Fruit fly (Drosophila melanogaster) ovary, adult (tissue): ENCODE data around the gene Lcp65Ab2.
A peak's percentile ranks its signal among the peaks of the same experiment; 100 is the strongest.

Experiments
- CG17801 ChIP-seq: fragments of 200-800 bp; optimal IDR thresholded peaks from 2 replicates; lab custom pipeline; 2019; ENCODE audit warnings: missing biosample characterization, mild to moderate bottlenecking, missing genetic modification characterization, moderate library complexity; ENCODE audit not compliant: partially characterized antibody

The Lcp65Ab2 gene

DNA sequence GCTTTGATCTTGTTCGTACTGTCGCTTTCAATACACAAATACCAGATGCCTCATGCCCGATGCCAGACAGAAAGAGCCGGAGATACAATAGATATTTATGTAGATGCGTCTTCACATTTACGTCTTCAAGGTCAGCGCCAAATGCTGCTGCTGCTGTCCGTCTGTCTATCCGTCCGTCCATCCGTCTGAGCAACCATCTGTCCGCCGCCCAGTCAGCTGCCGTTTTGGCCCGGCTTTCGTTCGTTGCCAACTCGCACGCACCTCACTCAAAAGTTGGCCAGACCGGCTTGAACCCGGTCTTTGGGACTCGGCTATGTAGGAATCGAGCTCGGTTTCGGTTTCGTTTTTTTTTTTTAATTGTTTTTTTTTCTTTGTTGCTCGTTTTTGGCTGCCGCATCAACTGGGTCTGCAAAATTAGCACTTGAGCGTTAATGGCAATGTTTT, 8.5 kb downstream of the Lcp65Ab2 start:
- TF ChIP-seq CG17801 (GFP tag; lab: Kevin White, UChicago), result no peak

DNA sequence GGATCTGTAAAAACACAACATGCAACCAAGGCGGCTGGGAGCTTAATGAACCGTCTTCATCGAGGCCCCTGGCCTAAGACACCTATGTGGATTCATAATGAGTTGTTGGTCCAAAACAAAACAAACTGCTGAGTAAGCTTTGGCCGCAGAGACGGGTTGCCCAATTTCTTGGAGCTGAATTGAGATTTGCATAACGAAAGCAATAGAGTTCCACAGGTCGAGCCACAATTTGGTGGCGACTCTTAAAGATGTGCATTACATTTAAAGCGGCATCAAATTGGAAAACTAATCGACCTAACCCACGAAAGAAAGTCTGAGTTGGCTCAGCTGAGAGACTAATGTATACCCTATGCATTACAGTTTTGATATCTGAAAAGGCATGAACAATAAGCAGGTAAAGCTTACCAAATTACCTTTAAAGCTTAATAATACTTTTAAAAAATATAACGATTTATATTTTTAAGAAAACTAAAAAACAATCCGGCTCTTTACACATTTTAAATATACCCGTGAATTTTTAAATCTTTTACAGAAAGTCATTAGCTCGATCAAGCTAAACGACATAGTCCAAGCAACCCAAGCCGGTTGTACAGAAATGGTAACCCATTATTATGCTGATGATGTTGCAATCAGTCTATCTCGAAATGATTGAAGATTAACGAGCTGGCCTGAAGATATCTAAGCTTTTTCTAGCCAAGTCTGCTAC, 11.0 kb downstream of the Lcp65Ab2 start, which contains the start of gene CG13297:
CG13297 (minus strand) TSS at position 51 of the 706 bp plus-strand sequence.
- no peak for TF ChIP-seq CG17801 (GFP tag; lab: Kevin White, UChicago)

DNA sequence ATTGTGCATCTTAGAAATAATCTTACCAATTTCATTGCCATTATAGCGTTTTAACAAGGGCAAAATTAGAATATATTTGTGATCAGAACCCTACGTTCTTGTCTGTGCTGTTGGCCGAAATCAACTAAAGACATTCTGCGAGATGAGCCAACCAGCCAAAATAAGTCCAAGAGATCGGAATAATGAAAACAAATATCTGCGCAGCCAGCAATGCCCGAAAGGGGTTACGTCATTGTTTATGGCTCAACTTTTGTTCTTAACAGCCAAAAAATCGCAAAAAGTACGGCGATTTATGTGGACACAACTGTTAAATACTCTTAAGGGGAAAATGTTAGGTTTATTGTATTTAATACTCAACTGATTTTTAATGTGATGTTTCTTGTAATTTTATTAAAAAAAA, 12.1 kb downstream of the Lcp65Ab2 start, which contains the start of gene Cpr65Ay:
Cpr65Ay (minus strand) TSS at position 101 of the 400 bp plus-strand sequence.
- no peak for TF ChIP-seq CG17801 (GFP tag; lab: Kevin White, UChicago)

DNA sequence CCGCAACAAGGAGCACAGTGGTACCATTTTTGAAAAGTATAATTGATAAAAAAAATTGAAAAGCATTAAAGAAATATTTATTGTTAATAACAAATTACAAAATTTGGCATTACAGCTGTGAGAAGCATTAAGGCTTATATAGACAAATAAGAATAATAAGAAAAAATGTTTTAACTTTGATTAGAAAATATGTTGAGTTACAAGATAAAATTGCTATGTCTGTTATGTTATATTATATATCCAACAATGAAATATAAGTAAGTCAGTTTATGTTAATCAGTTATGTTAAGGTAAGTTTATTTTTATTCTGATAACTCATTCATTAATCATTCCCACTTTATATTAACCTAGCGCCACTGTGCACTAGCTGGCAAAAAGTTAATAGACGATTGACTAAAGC, 13.4 kb downstream of the Lcp65Ab2 start:
- no peak for TF ChIP-seq CG17801 (GFP tag; lab: Kevin White, UChicago)

DNA sequence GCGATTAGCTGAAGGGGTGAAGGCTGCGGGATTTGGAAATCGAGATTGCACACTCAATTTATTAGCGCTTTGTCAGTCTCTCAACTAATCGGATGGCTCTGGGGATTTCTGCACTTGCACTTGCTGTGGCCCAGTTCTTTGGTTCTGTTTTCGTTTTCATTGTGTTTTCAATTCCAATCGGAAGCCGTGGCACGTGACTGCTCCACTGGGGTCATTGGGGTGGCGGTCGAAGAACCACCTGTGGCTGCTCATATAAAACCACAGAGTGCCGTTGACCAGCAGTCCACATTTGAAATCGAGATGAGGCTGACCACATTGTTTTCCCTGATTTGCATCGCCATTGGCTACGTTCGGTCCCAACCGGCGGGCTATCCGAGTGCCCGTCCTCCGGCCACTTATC, 14.0 kb downstream of the Lcp65Ab2 start, which contains the start of gene Cpr65Az:
Cpr65Az (plus strand) TSS at position 301 of the 400 bp plus-strand sequence.
- TF ChIP-seq CG17801 (GFP tag; lab: Kevin White, UChicago), result no peak

DNA sequence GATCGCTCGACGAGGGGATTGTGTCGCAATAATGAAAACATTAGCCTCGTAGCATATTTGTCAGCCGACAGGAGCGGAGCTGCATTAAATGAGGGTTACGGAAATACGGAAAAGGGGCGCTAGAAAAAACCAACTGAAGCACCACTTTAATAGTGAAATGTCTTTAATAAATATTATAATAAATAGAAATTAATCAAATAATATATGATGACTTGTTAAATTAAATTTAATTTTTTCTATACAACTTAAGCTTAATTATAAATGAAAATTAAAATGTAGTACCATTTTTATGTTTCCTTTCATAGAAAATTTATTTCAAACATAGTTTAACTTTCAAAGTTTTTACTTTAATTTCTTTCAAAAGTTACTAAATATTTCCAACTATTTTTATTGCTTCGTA, 15.5 kb downstream of the Lcp65Ab2 start:
- no peak for TF ChIP-seq CG17801 (GFP tag; lab: Kevin White, UChicago)

DNA sequence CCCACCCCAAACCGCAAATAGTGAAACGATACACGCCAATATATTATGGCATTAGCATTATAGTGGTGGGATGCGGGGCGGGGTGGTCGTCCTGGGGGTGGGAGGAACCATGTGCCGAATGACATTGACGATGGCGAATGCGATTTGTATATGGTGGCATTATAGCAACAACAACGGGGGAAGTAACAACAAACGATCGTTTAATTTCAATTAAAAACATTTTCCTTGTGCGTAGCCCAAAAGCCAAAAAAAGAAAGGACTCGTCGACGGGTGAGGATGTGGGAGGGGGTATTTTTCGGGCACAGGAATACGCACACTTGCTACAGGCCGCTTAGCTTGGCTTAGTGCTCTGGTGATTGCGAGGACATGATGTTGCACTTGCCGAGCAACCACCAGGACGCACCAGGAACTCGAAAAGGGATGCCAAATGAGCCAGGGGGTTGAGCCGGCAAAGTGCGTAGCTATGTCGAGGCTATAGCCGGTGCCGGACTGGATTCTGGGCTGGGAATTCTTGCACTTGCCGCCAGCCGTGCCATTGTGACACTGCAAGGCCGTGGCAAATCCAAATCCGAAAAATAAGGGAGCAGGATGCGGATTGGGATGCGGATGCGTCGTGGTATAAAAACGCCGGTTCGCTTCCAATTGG, 16.1 kb downstream of the Lcp65Ab2 start, which contains the start of gene Prdm13:
Prdm13 (plus strand) TSS at position 645 of the 646 bp plus-strand sequence.
- no peak for TF ChIP-seq CG17801 (GFP tag; lab: Kevin White, UChicago)

DNA sequence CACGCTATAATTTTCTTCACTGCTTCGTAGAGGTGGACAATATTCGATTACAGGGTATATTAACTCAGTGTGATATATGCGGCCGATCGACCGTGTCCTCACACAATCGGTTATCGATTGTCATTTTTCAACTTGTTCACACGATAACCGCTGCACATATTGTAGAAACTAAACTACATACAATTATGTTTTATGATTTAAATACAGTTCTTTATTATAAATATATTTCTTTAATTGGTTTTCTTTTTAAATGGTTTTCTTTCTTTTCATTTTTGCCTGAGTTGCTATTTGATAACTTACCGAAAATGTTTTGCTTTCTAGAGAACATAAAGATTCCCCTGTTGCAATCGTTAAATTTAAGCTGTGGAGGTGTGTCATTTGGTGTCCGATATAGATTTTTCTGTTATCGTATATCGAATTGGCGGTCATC, 27.4 kb downstream of the Lcp65Ab2 start, which contains the start of the genes fmt and CG7376:
fmt (minus strand) TSS at position 55 of the 430 bp plus-strand sequence.
CG7376 (plus strand) TSS at position 423 of the 430 bp plus-strand sequence.
- TF ChIP-seq CG17801 (GFP tag; lab: Kevin White, UChicago), result peak; percentile 36

DNA sequence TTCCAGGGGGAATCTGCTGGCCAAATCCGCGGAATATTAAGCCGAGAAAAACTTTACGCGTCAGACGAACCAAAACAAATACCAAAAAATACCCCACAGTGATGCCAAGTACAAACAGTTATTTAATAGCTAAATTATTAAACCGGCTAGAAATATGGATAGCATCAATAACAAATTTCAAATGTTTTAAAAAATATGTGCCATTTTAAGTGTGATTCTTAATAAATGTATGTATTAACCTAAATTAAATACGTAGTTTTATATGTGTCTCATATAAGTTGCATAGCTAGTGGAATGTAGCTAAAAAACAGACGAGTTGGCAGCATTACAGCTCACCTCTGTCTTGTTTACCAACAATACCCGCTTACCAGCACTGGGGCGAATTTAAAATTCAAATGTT, 35.3 kb downstream of the Lcp65Ab2 start, which contains the start of gene CG10274:
CG10274 (minus strand) TSS at position 54 of the 400 bp plus-strand sequence.
- peak; percentile 61 for TF ChIP-seq CG17801 (GFP tag; lab: Kevin White, UChicago)

DNA sequence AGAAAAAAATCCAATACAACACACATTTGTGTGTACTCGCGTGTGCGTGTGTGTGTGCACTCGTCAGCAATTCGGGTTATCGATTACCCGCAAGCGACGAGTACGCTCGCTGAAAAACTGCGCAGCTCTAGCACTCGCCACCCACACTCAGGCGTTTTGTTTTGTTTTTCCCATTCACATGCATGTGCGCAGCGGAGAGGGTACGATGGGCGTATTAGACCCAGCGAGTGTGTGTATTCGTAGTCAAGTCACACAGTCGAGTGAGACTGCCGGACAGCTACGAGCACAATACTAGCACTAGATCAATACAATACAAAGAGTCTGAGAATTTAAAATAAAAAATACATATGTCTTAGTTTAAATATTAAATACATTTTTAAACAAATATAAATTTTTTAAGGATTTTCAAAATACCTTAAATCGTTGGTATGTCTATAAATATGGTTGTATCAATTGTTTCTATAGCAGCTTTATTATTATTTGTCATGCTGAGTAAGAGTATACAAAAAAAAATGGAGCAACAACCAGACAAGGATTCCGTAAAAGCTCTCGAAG, 38.5 kb downstream of the Lcp65Ab2 start, which contains the start of the genes D19B and CG43293:
D19B (minus strand) TSS at position 37 of the 555 bp plus-strand sequence.
CG43293 (plus strand) TSS at position 306 of the 555 bp plus-strand sequence.
- peak; percentile 69 for TF ChIP-seq CG17801 (GFP tag; lab: Kevin White, UChicago)

DNA sequence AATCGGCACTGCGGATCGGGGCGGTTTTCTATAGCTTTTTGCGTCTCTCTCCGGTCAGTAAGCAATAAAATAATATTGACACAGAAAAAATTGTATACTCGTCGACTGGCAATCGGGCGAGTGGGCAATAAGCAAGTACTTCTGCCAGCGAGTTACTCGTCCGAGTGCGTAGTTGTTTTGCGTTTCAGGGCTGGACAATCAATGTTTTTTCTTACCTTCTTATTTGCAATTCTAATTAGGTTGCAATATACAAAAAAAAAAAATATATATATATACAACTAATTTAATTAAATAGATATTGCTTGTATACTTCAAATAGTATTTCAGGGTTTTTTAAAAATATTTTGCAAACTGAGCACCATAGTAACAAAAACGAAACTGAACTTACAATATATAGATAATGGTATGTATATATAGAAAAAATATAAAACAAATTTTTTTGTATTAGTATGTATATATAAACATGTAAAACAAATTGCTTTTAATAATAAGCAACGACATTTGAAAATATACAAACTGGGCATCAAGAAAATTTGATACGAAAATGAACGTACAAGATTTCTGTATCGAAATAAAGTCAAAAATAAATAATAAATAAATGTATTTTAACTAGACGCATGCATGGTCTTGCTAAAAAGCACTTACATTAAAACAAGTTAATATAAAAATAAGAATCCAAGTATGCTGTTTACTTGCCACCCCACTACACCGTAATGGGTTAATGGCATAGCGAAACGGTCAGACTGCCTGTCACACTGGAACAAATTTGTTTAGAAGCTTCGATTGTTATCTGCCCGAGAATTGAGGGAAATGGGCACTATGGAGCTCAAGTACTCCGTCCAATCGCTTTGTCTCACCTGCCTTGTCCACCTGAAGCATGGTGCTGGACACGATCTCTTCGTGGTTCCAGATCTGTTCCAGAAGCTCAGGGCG, 42.8 kb downstream of the Lcp65Ab2 start, which contains the start of the genes D19A and CG7386:
D19A (minus strand) TSS at position 129 of the 933 bp plus-strand sequence.
CG7386 (plus strand) TSS at position 751 of the 933 bp plus-strand sequence.
- peak; percentile 63 for TF ChIP-seq CG17801 (GFP tag; lab: Kevin White, UChicago)

DNA sequence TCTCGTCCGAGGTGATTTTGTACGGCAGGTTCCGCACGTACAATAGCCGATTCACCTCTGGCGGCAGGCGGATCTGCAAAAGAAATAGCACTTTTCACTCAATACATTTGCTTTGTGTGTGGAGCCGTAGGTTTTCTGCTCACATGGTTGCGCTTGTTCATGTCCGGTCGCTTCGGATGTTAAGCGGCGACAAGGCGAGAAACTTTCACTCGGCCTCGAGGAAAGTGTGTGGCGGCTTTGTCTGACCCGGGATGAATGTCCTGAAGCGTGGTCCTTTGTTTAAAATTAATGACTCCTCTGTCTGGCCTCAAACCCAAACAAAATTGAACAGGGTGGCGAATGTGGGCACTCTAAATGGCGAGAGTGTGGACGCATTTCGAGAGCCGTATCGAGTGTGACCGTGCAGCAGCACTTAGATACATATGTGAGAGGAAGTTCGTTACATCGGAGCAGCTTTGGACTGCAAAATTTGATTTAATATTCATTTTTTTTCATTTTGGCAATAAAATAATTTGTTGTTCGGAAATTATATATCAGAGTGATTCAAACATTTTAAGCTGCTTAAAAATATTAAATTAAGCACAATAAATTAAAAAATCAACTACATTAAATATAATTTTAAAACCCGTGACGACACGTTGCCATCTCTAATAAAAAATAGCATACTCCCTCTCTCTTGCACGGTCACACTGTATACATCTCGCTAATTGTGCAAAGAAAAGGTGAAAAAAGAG, 46.5 kb downstream of the Lcp65Ab2 start, which contains the start of the genes Sf3b6 and Tnpo:
Sf3b6 (minus strand) TSS at position 358 of the 734 bp plus-strand sequence.
Tnpo (plus strand) TSS at position 659 of the 734 bp plus-strand sequence.
- TF ChIP-seq CG17801 (GFP tag; lab: Kevin White, UChicago), result peak; percentile 77
